Worm (Caenorhabditis elegans) whole organism, L2 larva: ENCODE data around the gene cbs-1.

Source experiments
- C34F6.9 ChIP-seq: fragments of 150-350 bp; optimal IDR thresholded peaks from 2 replicates; lab custom pipeline; 2014; ENCODE audit warnings: missing biosample characterization, missing genetic modification characterization
- F13H6.1 ChIP-seq: sonication (generic microtip); optimal IDR thresholded peaks from 2 replicates; lab custom pipeline; 2016; ENCODE audit warnings: missing genetic modification characterization, missing compliant biosample characterization
- Y55F3AM.14 ChIP-seq: fragments of 200-800 bp; sonication (Bioruptor generic); optimal IDR thresholded peaks from 2 replicates; lab custom pipeline; 2018; ENCODE audit warnings: mild to moderate bottlenecking, missing genetic modification characterization, missing compliant biosample characterization
- alr-1 ChIP-seq: fragments of 150-350 bp; optimal IDR thresholded peaks from 2 replicates; lab custom pipeline; 2014; ENCODE audit warnings: missing biosample characterization, missing genetic modification characterization
- ama-1 ChIP-seq: fragments of 150-350 bp; optimal IDR thresholded peaks from 2 replicates; lab custom pipeline; 2018; ENCODE audit warnings: inconsistent platforms
- blmp-1 ChIP-seq: sonication (generic microtip); optimal IDR thresholded peaks from 2 replicates; lab custom pipeline; 2017; ENCODE audit warnings: missing genetic modification characterization, mild to moderate bottlenecking, missing compliant biosample characterization, antibody characterized with exemption, moderate library complexity; ENCODE audit not compliant: insufficient read depth
- ceh-82 ChIP-seq: fragments of 150-350 bp; optimal IDR thresholded peaks from 2 replicates; lab custom pipeline; 2014; ENCODE audit warnings: missing biosample characterization, missing genetic modification characterization
- crh-2 ChIP-seq: sonication (generic microtip); optimal IDR thresholded peaks from 2 replicates; lab custom pipeline; 2017; ENCODE audit warnings: missing biosample characterization, missing genetic modification characterization
- dmd-4 ChIP-seq: sonication (generic microtip); optimal IDR thresholded peaks from 2 replicates; lab custom pipeline; 2017; ENCODE audit warnings: missing biosample characterization, missing genetic modification characterization
- fos-1 ChIP-seq: fragments of 150-350 bp; optimal IDR thresholded peaks from 2 replicates; lab custom pipeline; 2014; ENCODE audit warnings: missing biosample characterization, missing genetic modification characterization
- gmeb-1 ChIP-seq: fragments of 150-350 bp; optimal IDR thresholded peaks from 2 replicates; lab custom pipeline; 2014; ENCODE audit warnings: missing biosample characterization, missing genetic modification characterization
- lin-11 ChIP-seq: fragments of 150-350 bp; sonication (generic microtip); optimal IDR thresholded peaks from 2 replicates; lab custom pipeline; 2014; ENCODE audit warnings: missing biosample characterization, missing genetic modification characterization, inconsistent platforms, mixed read lengths
- lin-13 ChIP-seq: fragments of 150-350 bp; optimal IDR thresholded peaks from 2 replicates; lab custom pipeline; 2014; ENCODE audit warnings: missing biosample characterization, missing genetic modification reagents, missing genetic modification characterization
- lin-39 ChIP-seq: fragments of 150-350 bp; optimal IDR thresholded peaks from 2 replicates; lab custom pipeline; 2014; ENCODE audit warnings: missing biosample characterization, missing genetic modification reagents, missing genetic modification characterization
- lsy-2 ChIP-seq, 2 experiments: fragments of 150-350 bp in 1 of 2; sonication (generic microtip) in 1 of 2; optimal IDR thresholded peaks; 2 replicates each; lab custom pipeline; 2014 to 2017; ENCODE audit warnings: missing biosample characterization in 2 of 2, missing genetic modification characterization in 2 of 2
- mab-5 ChIP-seq: fragments of 150-350 bp; optimal IDR thresholded peaks from 2 replicates; lab custom pipeline; 2014; ENCODE audit warnings: missing biosample characterization, missing genetic modification characterization
- mbf-1 ChIP-seq: sonication (generic microtip); optimal IDR thresholded peaks from 2 replicates; lab custom pipeline; 2017; ENCODE audit warnings: missing biosample characterization, missing genetic modification characterization
- mdl-1 ChIP-seq, 2 experiments: fragments of 150-350 bp in 1 of 2; sonication (generic microtip) in 1 of 2; optimal IDR thresholded peaks; 2 replicates each; lab custom pipeline; 2017; ENCODE audit warnings: missing biosample characterization in 2 of 2, missing genetic modification characterization in 2 of 2
- nhr-11 ChIP-seq: fragments of 150-350 bp; optimal IDR thresholded peaks from 2 replicates; lab custom pipeline; 2014; ENCODE audit warnings: missing biosample characterization, missing genetic modification characterization
- nhr-12 ChIP-seq: fragments of 150-350 bp; optimal IDR thresholded peaks from 2 replicates; lab custom pipeline; 2014; ENCODE audit warnings: missing biosample characterization, missing genetic modification characterization
- nhr-129 ChIP-seq: fragments of 150-350 bp; optimal IDR thresholded peaks from 2 replicates; lab custom pipeline; 2014; ENCODE audit warnings: missing biosample characterization, missing genetic modification characterization
- nhr-21 ChIP-seq: fragments of 150-350 bp; optimal IDR thresholded peaks from 2 replicates; lab custom pipeline; 2014; ENCODE audit warnings: missing biosample characterization, missing genetic modification characterization
- nhr-23 ChIP-seq: fragments of 150-350 bp; optimal IDR thresholded peaks from 2 replicates; lab custom pipeline; 2014; ENCODE audit warnings: missing biosample characterization, missing genetic modification reagents, missing genetic modification characterization
- nhr-237 ChIP-seq: fragments of 150-350 bp; optimal IDR thresholded peaks from 2 replicates; lab custom pipeline; 2014; ENCODE audit warnings: missing biosample characterization, missing genetic modification characterization
- nhr-25 ChIP-seq: fragments of 150-350 bp; sonication (generic microtip); optimal IDR thresholded peaks from 3 replicates; lab custom pipeline; 2014; ENCODE audit warnings: missing biosample characterization, missing genetic modification characterization
- sem-4 ChIP-seq: fragments of 150-350 bp; optimal IDR thresholded peaks from 2 replicates; lab custom pipeline; 2014; ENCODE audit warnings: missing biosample characterization, missing genetic modification reagents, missing genetic modification characterization
- sma-9 ChIP-seq, 2 experiments: fragments of 150-350 bp in 1 of 2; sonication (generic microtip) in 1 of 2; optimal IDR thresholded peaks; 2 replicates each; lab custom pipeline; 2014 to 2016; ENCODE audit warnings: missing genetic modification characterization in 2 of 2, mild to moderate bottlenecking in 1 of 2, missing biosample characterization in 1 of 2, missing compliant biosample characterization in 1 of 2, missing genetic modification reagents in 1 of 2, moderate library complexity in 1 of 2
- snpc-4 ChIP-seq: fragments of 150-350 bp; optimal IDR thresholded peaks from 2 replicates; lab custom pipeline; 2014; ENCODE audit warnings: missing biosample characterization, missing genetic modification characterization
- unc-39 ChIP-seq: fragments of 150-350 bp; optimal IDR thresholded peaks from 2 replicates; lab custom pipeline; 2014; ENCODE audit warnings: missing biosample characterization, missing genetic modification characterization
- unc-62 ChIP-seq: fragments of 150-350 bp; optimal IDR thresholded peaks from 2 replicates; lab custom pipeline; 2014; ENCODE audit warnings: missing biosample characterization, missing genetic modification reagents, missing genetic modification characterization
- zag-1 ChIP-seq: fragments of 150-350 bp; optimal IDR thresholded peaks from 2 replicates; lab custom pipeline; 2014; ENCODE audit warnings: missing biosample characterization, missing genetic modification characterization
- ztf-4 ChIP-seq: fragments of 150-350 bp; optimal IDR thresholded peaks from 2 replicates; lab custom pipeline; 2014; ENCODE audit warnings: missing biosample characterization, missing genetic modification characterization

The cbs-1 gene

ce11 chrX:10054410-10054800 is 330 bp downstream of the cbs-1 start:
- TF ChIP-seq crh-2 (no peak), fos-1 (tag; lab: Kevin White, UChicago) (peak; percentile 55), zag-1 (no peak), sem-4 (tag; lab: Kevin White, UChicago) (no peak), dmd-4 (tag; lab: Kevin White, UChicago) (no peak), unc-62 (GFP tag; lab: Kevin White, UChicago) (no peak), snpc-4 (tag; lab: Kevin White, UChicago) (no peak), ama-1 (lab: Kevin White, UChicago) (no peak), mbf-1 (tag; lab: Kevin White, UChicago) (no peak), mab-5 (tag; lab: Kevin White, UChicago) (no peak), alr-1 (no peak), C34F6.9 (tag; lab: Kevin White, UChicago) (no peak), blmp-1 (tag; lab: Kevin White, UChicago) (peak; percentile 33), nhr-25 (tag; lab: Kevin White, UChicago) (no peak)

ce11 chrX:10058332-10058731 is 4.3 kb downstream of the cbs-1 start, which contains the start of gene ZC373.2:
Gene ZC373.2, minus strand, starts transcription at chrX:10058432.
- TF ChIP-seq snpc-4 (tag; lab: Kevin White, UChicago) (no peak), dmd-4 (tag; lab: Kevin White, UChicago) (no peak), ztf-4 (tag; lab: Kevin White, UChicago) (no peak), sma-9 (GFP tag; optimal IDR thresholded peaks at IDR 0.05; lab: Kevin White, UChicago) (no peak), sma-9 (tag; optimal IDR thresholded peaks at IDR 0.05; lab: Kevin White, UChicago) (no peak), unc-39 (tag; lab: Kevin White, UChicago) (no peak), Y55F3AM.14 (GFP tag; lab: Kevin White, UChicago) (no peak), nhr-23 (no peak)
- TF ChIP-seq, all 48 proteins: peak for 0

- TF ChIP-seq nhr-11 (tag; lab: Kevin White, UChicago) (no peak), lin-39 (tag; lab: Kevin White, UChicago) (no peak)
Observed at ce11 chrX:10060475-10061011, 6.5 kb downstream of the cbs-1 start, which contains the start of gene ZC373.3. Gene ZC373.3, plus strand, starts transcription at chrX:10060525.

- TF ChIP-seq sma-9 (GFP tag; optimal IDR thresholded peaks at IDR 0.05; lab: Kevin White, UChicago) (peak; percentile 28), sma-9 (tag; optimal IDR thresholded peaks at IDR 0.05; lab: Kevin White, UChicago) (no peak), F13H6.1 (peak; percentile 45), nhr-21 (tag; lab: Kevin White, UChicago) (no peak), ztf-4 (tag; lab: Kevin White, UChicago) (no peak), nhr-129 (tag; lab: Kevin White, UChicago) (peak; percentile 37)
- TF ChIP-seq, all 48 proteins: peak for 3
Observed at ce11 chrX:10068468-10068867, 14.4 kb downstream of the cbs-1 start.

- TF ChIP-seq crh-2 (no peak), snpc-4 (tag; lab: Kevin White, UChicago) (no peak), dmd-4 (tag; lab: Kevin White, UChicago) (no peak), sma-9 (GFP tag; optimal IDR thresholded peaks at IDR 0.05; lab: Kevin White, UChicago) (no peak), sma-9 (tag; optimal IDR thresholded peaks at IDR 0.05; lab: Kevin White, UChicago) (no peak), nhr-21 (tag; lab: Kevin White, UChicago) (no peak), mdl-1 (tag; optimal IDR thresholded peaks at IDR 0.05; lab: Kevin White, UChicago) (no peak), mbf-1 (tag; lab: Kevin White, UChicago) (no peak), nhr-237 (tag; lab: Kevin White, UChicago) (no peak), nhr-12 (no peak), unc-62 (GFP tag; lab: Kevin White, UChicago) (no peak), lin-13 (no peak), lin-11 (tag; lab: Kevin White, UChicago) (no peak), ceh-82 (no peak), nhr-25 (tag; lab: Kevin White, UChicago) (no peak), blmp-1 (tag; lab: Kevin White, UChicago) (no peak)
Observed at ce11 chrX:10069692-10070091, 15.6 kb downstream of the cbs-1 start, which contains the start of gene mlck-1. Gene mlck-1, minus strand, starts transcription at chrX:10069792.

- TF ChIP-seq lsy-2 (tag; optimal IDR thresholded peaks at IDR 0.05; lab: Kevin White, UChicago) (peak in 1 of 2 experiments; percentile 1), lin-13 (no peak), fos-1 (tag; lab: Kevin White, UChicago) (peak; percentile 70), gmeb-1 (tag; lab: Kevin White, UChicago) (peak; percentile 21), crh-2 (peak; percentile 38), nhr-21 (tag; lab: Kevin White, UChicago) (no peak), zag-1 (no peak), C34F6.9 (tag; lab: Kevin White, UChicago) (peak; percentile 6), alr-1 (no peak), nhr-129 (tag; lab: Kevin White, UChicago) (peak; percentile 36), ceh-82 (no peak)
- TF ChIP-seq, all 48 proteins: peak for 6
Observed at ce11 chrX:10074233-10074632, 20.2 kb downstream of the cbs-1 start, which contains the start of gene ZC373.5. Gene ZC373.5, minus strand, starts transcription at chrX:10074391.
